Worm (Caenorhabditis elegans) whole organism, L4 larva: ENCODE data around the gene nhr-172.
"Not testable (repeated sequence)": the region's sequence is repeated elsewhere in the genome, so short reads cannot be mapped to it uniquely, and the experiment has no call there.

Experiments
- fkh-10 ChIP-seq: fragments of 150-350 bp; optimal IDR thresholded peaks from 2 replicates; lab custom pipeline; 2014; ENCODE audit warnings: missing biosample characterization, missing genetic modification reagents, missing genetic modification characterization
- fos-1 ChIP-seq: fragments of 150-350 bp; optimal IDR thresholded peaks from 2 replicates; lab custom pipeline; 2014; ENCODE audit warnings: missing biosample characterization, missing genetic modification characterization
- saeg-2 ChIP-seq: fragments of 200-800 bp; sonication (Bioruptor generic); IDR thresholded peaks from 2 replicates; pipeline ENCODE4 v1.3.6; 2022; ENCODE audit warnings: missing genetic modification reagents, missing genetic modification characterization, missing compliant biosample characterization
- ztf-11 ChIP-seq: fragments of 150-350 bp; optimal IDR thresholded peaks from 2 replicates; lab custom pipeline; 2014; ENCODE audit warnings: missing biosample characterization, missing genetic modification characterization

ce11 chrV:7548499-7548898 lies 39.7 kb downstream of the nhr-172 start:
- not testable (repeated sequence) for TF ChIP-seq fos-1 (tag; lab: Kevin White, UChicago); ztf-11 (tag; lab: Kevin White, UChicago); saeg-2 (GFP tag; lab: Robert Waterston, UW); fkh-10
